Fruit fly (Drosophila melanogaster) whole organism, pupa: ENCODE results near the gene dmrt99B.

ENCODE experiments used
- CG10348 ChIP-seq: fragments of 200-800 bp; sonication (Bioruptor generic); IDR thresholded peaks from 2 replicates; pipeline ENCODE4 v1.3.6; 2022; ENCODE audit warnings: missing biosample characterization, missing genetic modification characterization
- CG13204 ChIP-seq: fragments of 200-800 bp; sonication (Bioruptor generic); optimal IDR thresholded peaks from 2 replicates; lab custom pipeline; 2018; ENCODE audit warnings: missing biosample characterization, mild to moderate bottlenecking, missing genetic modification characterization, moderate library complexity
- CG15710 ChIP-seq: fragments of 200-800 bp; sonication (Bioruptor generic); optimal IDR thresholded peaks from 2 replicates; lab custom pipeline; 2018; ENCODE audit warnings: missing biosample characterization, mild to moderate bottlenecking, missing genetic modification characterization, moderate library complexity
- CG17806 ChIP-seq: fragments of 200-800 bp; sonication (Bioruptor generic); optimal IDR thresholded peaks from 2 replicates; lab custom pipeline; 2018; ENCODE audit warnings: missing biosample characterization, mild to moderate bottlenecking, missing genetic modification characterization, moderate library complexity
- CG32121 ChIP-seq: fragments of 200-800 bp; sonication (Bioruptor generic); IDR thresholded peaks from 2 replicates; pipeline ENCODE4 v1.3.6; 2022; ENCODE audit warnings: missing biosample characterization, missing genetic modification characterization
- CG34367 ChIP-seq: fragments of 200-800 bp; sonication (Bioruptor generic); optimal IDR thresholded peaks from 2 replicates; lab custom pipeline; 2018; ENCODE audit warnings: missing biosample characterization, mild to moderate bottlenecking, missing genetic modification characterization
- CG4496 ChIP-seq: fragments of 200-800 bp; sonication (Bioruptor generic); IDR thresholded peaks from 3 replicates; pipeline ENCODE4 v1.3.6; 2022; ENCODE audit warnings: missing biosample characterization, missing genetic modification characterization
- CG9948 ChIP-seq: fragments of 200-800 bp; sonication (Bioruptor generic); optimal IDR thresholded peaks from 2 replicates; lab custom pipeline; 2018; ENCODE audit warnings: missing biosample characterization, mild to moderate bottlenecking, missing genetic modification characterization, moderate library complexity
- D1 ChIP-seq: fragments of 200-800 bp; sonication (Bioruptor generic); optimal IDR thresholded peaks from 2 replicates; lab custom pipeline; 2018; ENCODE audit warnings: missing biosample characterization, mild to moderate bottlenecking, missing genetic modification characterization, moderate library complexity
- EcR ChIP-seq: fragments of 200-800 bp; sonication (Bioruptor generic); optimal IDR thresholded peaks from 3 replicates; lab custom pipeline; 2019; ENCODE audit warnings: missing biosample characterization, missing genetic modification characterization, mild to moderate bottlenecking, moderate library complexity, missing genetic modification reagents
- Pif1B ChIP-seq: fragments of 200-800 bp; sonication (Bioruptor generic); optimal IDR thresholded peaks from 3 replicates; lab custom pipeline; 2016; ENCODE audit warnings: missing biosample characterization, missing genetic modification characterization
- fd96Ca ChIP-seq: fragments of 200-800 bp; sonication (Bioruptor generic); IDR thresholded peaks from 3 replicates; pipeline ENCODE4 v1.3.6; 2022; ENCODE audit warnings: missing biosample characterization, missing genetic modification characterization
- gl ChIP-seq: fragments of 200-800 bp; sonication (Bioruptor generic); optimal IDR thresholded peaks from 2 replicates; lab custom pipeline; 2018; ENCODE audit warnings: missing biosample characterization, mild to moderate bottlenecking, missing genetic modification characterization
- rn ChIP-seq: fragments of 200-800 bp; sonication (Bioruptor generic); IDR thresholded peaks from 2 replicates; pipeline ENCODE4 v1.3.6; 2022; ENCODE audit warnings: missing biosample characterization, missing genetic modification characterization

DNA sequence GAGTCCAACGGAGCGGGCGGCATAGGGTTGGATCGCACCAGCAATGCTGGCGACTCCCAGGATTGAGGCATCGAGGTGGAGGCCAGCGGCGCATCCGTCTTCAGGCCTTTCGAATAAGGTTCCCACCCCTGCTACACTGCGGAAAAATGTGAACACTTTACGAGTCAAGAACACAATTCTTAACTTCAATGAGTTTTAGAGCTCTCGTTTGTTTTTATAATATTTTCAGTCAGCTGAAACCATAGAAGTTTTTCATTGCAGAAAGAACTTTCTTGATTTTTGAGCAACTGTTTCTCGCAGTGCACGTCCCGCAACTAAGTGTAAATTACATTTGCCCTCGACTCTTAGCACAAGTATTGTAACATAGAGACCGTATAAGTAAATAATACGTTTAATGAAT is 4.0 kb downstream of the dmrt99B start:
- TF ChIP-seq EcR (GFP tag; lab: Kevin White, UChicago): no peak
- TF ChIP-seq rn (GFP tag; lab: Robert Waterston, UW): no peak
- no peak for TF ChIP-seq CG10348 (GFP tag; lab: Robert Waterston, UW)
- no peak for TF ChIP-seq CG34367 (tag; lab: Kevin White, UChicago)
- TF ChIP-seq CG13204 (GFP tag; lab: Kevin White, UChicago): no peak
- TF ChIP-seq CG17806 (tag; lab: Kevin White, UChicago): no peak
- TF ChIP-seq D1 (tag; lab: Kevin White, UChicago): no peak
- TF ChIP-seq CG15710 (tag; lab: Kevin White, UChicago): no peak
- TF ChIP-seq CG4496 (GFP tag; lab: Robert Waterston, UW): no peak
- no peak for TF ChIP-seq Pif1B (GFP tag; lab: Kevin White, UChicago)
- no peak for TF ChIP-seq CG32121 (GFP tag; lab: Robert Waterston, UW)
- no peak for TF ChIP-seq CG9948 (tag; lab: Kevin White, UChicago)
- TF ChIP-seq fd96Ca (GFP tag; lab: Robert Waterston, UW): no peak
- TF ChIP-seq gl: no peak
